Fruit fly (Drosophila melanogaster) whole organism, embryonic: ENCODE data around the gene CG43072.
A peak's percentile ranks its signal among the peaks of the same experiment; 100 is the strongest.

Source experiments
- Atf3 ChIP-seq: fragments of 200-800 bp; sonication (Bioruptor generic); optimal IDR thresholded peaks from 3 replicates; lab custom pipeline; 2016; ENCODE audit warnings: missing biosample characterization, missing genetic modification characterization
- CG10462 ChIP-seq: fragments of 200-800 bp; sonication (Bioruptor generic); optimal IDR thresholded peaks from 2 replicates; lab custom pipeline; 2016; ENCODE audit warnings: missing biosample characterization, missing genetic modification characterization
- CG11695 ChIP-seq: fragments of 200-800 bp; sonication (Bioruptor generic); IDR thresholded peaks from 3 replicates; pipeline ENCODE4 v1.3.6; 2022; ENCODE audit warnings: missing biosample characterization, missing genetic modification characterization
- CG12236 ChIP-seq: fragments of 200-800 bp; sonication (Bioruptor generic); optimal IDR thresholded peaks from 2 replicates; lab custom pipeline; 2016; ENCODE audit warnings: missing biosample characterization, missing genetic modification characterization
- CG12744 ChIP-seq: fragments of 200-800 bp; sonication (Bioruptor generic); optimal IDR thresholded peaks from 2 replicates; lab custom pipeline; 2016; ENCODE audit warnings: missing biosample characterization, missing genetic modification characterization
- CG15479 ChIP-seq: fragments of 200-800 bp; sonication (Bioruptor generic); optimal IDR thresholded peaks from 3 replicates; lab custom pipeline; 2019; ENCODE audit warnings: missing biosample characterization, mild to moderate bottlenecking, missing genetic modification characterization, moderate library complexity
- CG1602 ChIP-seq: fragments of 200-800 bp; sonication (Bioruptor generic); optimal IDR thresholded peaks from 3 replicates; lab custom pipeline; 2016; ENCODE audit warnings: missing biosample characterization, missing genetic modification characterization
- CG3065 ChIP-seq: fragments of 200-800 bp; sonication (Bioruptor generic); optimal IDR thresholded peaks from 2 replicates; lab custom pipeline; 2016; ENCODE audit warnings: missing biosample characterization, missing genetic modification characterization
- CG31388 ChIP-seq: fragments of 200-800 bp; sonication (Bioruptor generic); optimal IDR thresholded peaks from 2 replicates; lab custom pipeline; 2016; ENCODE audit warnings: missing biosample characterization, missing genetic modification characterization
- CG32532 ChIP-seq: fragments of 200-800 bp; sonication (Bioruptor generic); IDR thresholded peaks from 2 replicates; pipeline ENCODE4 v1.3.6; 2022; ENCODE audit warnings: missing biosample characterization, missing genetic modification characterization
- CG33557 ChIP-seq: fragments of 200-800 bp; sonication (Bioruptor generic); optimal IDR thresholded peaks from 2 replicates; lab custom pipeline; 2019; ENCODE audit warnings: missing biosample characterization, mild to moderate bottlenecking, missing genetic modification characterization, moderate library complexity
- CG3838 ChIP-seq: fragments of 200-800 bp; sonication (Bioruptor generic); optimal IDR thresholded peaks from 3 replicates; lab custom pipeline; 2016; ENCODE audit warnings: missing biosample characterization, missing genetic modification characterization
- CG4854 ChIP-seq: fragments of 200-800 bp; sonication (Bioruptor generic); optimal IDR thresholded peaks from 2 replicates; lab custom pipeline; 2016; ENCODE audit warnings: missing biosample characterization, missing genetic modification characterization, inconsistent platforms
- CG5180 ChIP-seq: fragments of 200-800 bp; sonication (Bioruptor generic); optimal IDR thresholded peaks from 3 replicates; lab custom pipeline; 2017; ENCODE audit warnings: missing biosample characterization, missing genetic modification characterization, mild to moderate bottlenecking, moderate library complexity, missing genetic modification reagents
- CG6854 ChIP-seq: fragments of 200-800 bp; sonication (Bioruptor generic); optimal IDR thresholded peaks from 3 replicates; lab custom pipeline; 2017; ENCODE audit warnings: missing biosample characterization, mild to moderate bottlenecking, missing genetic modification characterization
- CG7928 ChIP-seq: fragments of 200-800 bp; sonication (Bioruptor generic); optimal IDR thresholded peaks from 2 replicates; lab custom pipeline; 2017; ENCODE audit warnings: missing biosample characterization, mild to moderate bottlenecking, missing genetic modification characterization
- CG8359 ChIP-seq: fragments of 200-800 bp; sonication (Bioruptor generic); optimal IDR thresholded peaks from 2 replicates; lab custom pipeline; 2017; ENCODE audit warnings: missing biosample characterization, mild to moderate bottlenecking, missing genetic modification characterization, borderline replicate concordance
- CG9876 ChIP-seq: fragments of 200-800 bp; sonication (Bioruptor generic); optimal IDR thresholded peaks from 2 replicates; lab custom pipeline; 2016; ENCODE audit warnings: missing biosample characterization, missing genetic modification characterization
- CoRest ChIP-seq: fragments of 200-800 bp; sonication (Bioruptor generic); optimal IDR thresholded peaks from 3 replicates; lab custom pipeline; 2018; ENCODE audit warnings: missing biosample characterization, mild to moderate bottlenecking, missing genetic modification characterization, moderate library complexity
- Dip2 ChIP-seq: fragments of 200-800 bp; sonication (Bioruptor generic); IDR thresholded peaks from 2 replicates; pipeline ENCODE4 v1.3.6; 2022; ENCODE audit warnings: missing biosample characterization, missing genetic modification characterization
- Elba2 ChIP-seq: fragments of 200-800 bp; sonication (Bioruptor generic); optimal IDR thresholded peaks from 3 replicates; lab custom pipeline; 2016; ENCODE audit warnings: missing biosample characterization, missing genetic modification characterization
- Fer3 ChIP-seq: fragments of 200-800 bp; sonication (Bioruptor generic); optimal IDR thresholded peaks from 2 replicates; lab custom pipeline; 2018; ENCODE audit warnings: missing biosample characterization, mild to moderate bottlenecking, missing genetic modification characterization, moderate library complexity
- Gug ChIP-seq: fragments of 200-800 bp; sonication (Bioruptor generic); IDR thresholded peaks from 4 replicates; pipeline ENCODE4 v1.3.6; 2022; ENCODE audit warnings: missing biosample characterization, missing genetic modification characterization
- HHEX ChIP-seq: fragments of 200-800 bp; sonication (Bioruptor generic); optimal IDR thresholded peaks from 3 replicates; lab custom pipeline; 2017; ENCODE audit warnings: missing biosample characterization, mild to moderate bottlenecking, missing genetic modification characterization, missing genetic modification reagents
- HLHmδ ChIP-seq: fragments of 200-800 bp; sonication (Bioruptor generic); optimal IDR thresholded peaks from 2 replicates; lab custom pipeline; 2018; ENCODE audit warnings: missing biosample characterization, mild to moderate bottlenecking, missing genetic modification characterization, moderate library complexity
- Lhr ChIP-seq: fragments of 200-800 bp; sonication (Bioruptor generic); optimal IDR thresholded peaks from 3 replicates; lab custom pipeline; 2017; ENCODE audit warnings: mild to moderate bottlenecking, missing biosample characterization, missing genetic modification reagents, missing genetic modification characterization
- Neu2 ChIP-seq: fragments of 200-800 bp; sonication (Bioruptor generic); optimal IDR thresholded peaks from 3 replicates; lab custom pipeline; 2016; ENCODE audit warnings: missing biosample characterization, missing genetic modification characterization, borderline replicate concordance
- Nf-YB ChIP-seq: fragments of 200-800 bp; sonication (Bioruptor generic); optimal IDR thresholded peaks from 3 replicates; lab custom pipeline; 2019; ENCODE audit warnings: missing biosample characterization, mild to moderate bottlenecking, missing genetic modification characterization, moderate library complexity
- Oli ChIP-seq: fragments of 200-800 bp; sonication (Bioruptor generic); optimal IDR thresholded peaks from 2 replicates; lab custom pipeline; 2018; ENCODE audit warnings: missing biosample characterization, mild to moderate bottlenecking, missing genetic modification characterization, moderate library complexity
- Opbp ChIP-seq: fragments of 200-800 bp; sonication (Bioruptor generic); IDR thresholded peaks from 3 replicates; pipeline ENCODE4 v1.3.6; 2022; ENCODE audit warnings: missing biosample characterization, missing genetic modification characterization; ENCODE audit not compliant: partially characterized antibody
- Optix ChIP-seq: fragments of 200-800 bp; sonication (Bioruptor generic); IDR thresholded peaks from 3 replicates; pipeline ENCODE4 v1.3.6; 2022; ENCODE audit warnings: missing biosample characterization, missing genetic modification characterization
- Side ChIP-seq: fragments of 200-800 bp; sonication (Bioruptor generic); optimal IDR thresholded peaks from 2 replicates; lab custom pipeline; 2016; ENCODE audit warnings: missing biosample characterization, missing genetic modification characterization
- Six4 ChIP-seq: fragments of 200-800 bp; sonication (Bioruptor generic); optimal IDR thresholded peaks from 2 replicates; lab custom pipeline; 2016; ENCODE audit warnings: missing biosample characterization, missing genetic modification characterization
- cato ChIP-seq: fragments of 200-800 bp; sonication (Bioruptor generic); optimal IDR thresholded peaks from 2 replicates; lab custom pipeline; 2016; ENCODE audit warnings: missing biosample characterization, missing genetic modification characterization, borderline replicate concordance
- chif ChIP-seq, 2 experiments: fragments of 200-800 bp; sonication (Bioruptor generic); optimal IDR thresholded peaks; 3 replicates each; lab custom pipeline; 2016; ENCODE audit warnings: missing biosample characterization in 2 of 2, missing genetic modification characterization in 2 of 2
- dpn ChIP-seq, 2 experiments: fragments of 200-800 bp; sonication (Bioruptor generic); optimal IDR thresholded peaks; 3 replicates each; lab custom pipeline; 2016; ENCODE audit warnings: missing biosample characterization in 2 of 2, missing genetic modification characterization in 2 of 2
- fd102C ChIP-seq: fragments of 200-800 bp; sonication (Bioruptor generic); optimal IDR thresholded peaks from 2 replicates; lab custom pipeline; 2018; ENCODE audit warnings: missing biosample characterization, mild to moderate bottlenecking, missing genetic modification characterization, moderate library complexity
- ftz-f1 ChIP-seq: fragments of 200-800 bp; sonication (Bioruptor generic); optimal IDR thresholded peaks from 2 replicates; lab custom pipeline; 2016; ENCODE audit warnings: missing biosample characterization, missing genetic modification characterization
- hkb ChIP-seq, 2 experiments: fragments of 200-800 bp in 1 of 2; fragments of >200 bp in 1 of 2; sonication (Bioruptor generic) in 1 of 2; IDR thresholded peaks in 1 of 2; optimal IDR thresholded peaks in 1 of 2; 2 replicates each; pipeline versions ENCODE4 v1.3.6 to Lab custom; 2017 to 2022; ENCODE audit warnings: missing biosample characterization in 1 of 2, missing genetic modification characterization in 1 of 2
- jumu ChIP-seq: fragments of 200-800 bp; sonication (Bioruptor generic); optimal IDR thresholded peaks from 3 replicates; lab custom pipeline; 2016; ENCODE audit warnings: missing biosample characterization, missing genetic modification characterization
- kni ChIP-seq: fragments of 200-800 bp; sonication (Bioruptor generic); optimal IDR thresholded peaks from 3 replicates; lab custom pipeline; 2017; ENCODE audit warnings: mild to moderate bottlenecking, missing biosample characterization, missing genetic modification reagents, missing genetic modification characterization
- nom ChIP-seq: fragments of 200-800 bp; sonication (Bioruptor generic); optimal IDR thresholded peaks from 2 replicates; lab custom pipeline; 2017; ENCODE audit warnings: missing biosample characterization, missing genetic modification characterization, mild to moderate bottlenecking, moderate library complexity, missing genetic modification reagents
- prd ChIP-seq, 3 experiments: fragments of >200 bp in 2 of 3; fragments of 200-800 bp in 1 of 3; sonication (Bioruptor generic) in 1 of 3; optimal IDR thresholded peaks in 2 of 3; IDR thresholded peaks in 1 of 3; 2 replicates in 2 of 3; 3 replicates in 1 of 3; pipeline versions ENCODE4 v1.3.6 to Lab custom; 2017 to 2022; ENCODE audit warnings: missing biosample characterization in 1 of 3, missing genetic modification characterization in 1 of 3
- row ChIP-seq: fragments of 200-800 bp; sonication (Bioruptor generic); IDR thresholded peaks from 3 replicates; pipeline ENCODE4 v1.3.6; 2022; ENCODE audit warnings: missing biosample characterization, missing genetic modification characterization
- shn ChIP-seq: fragments of 200-800 bp; sonication (Bioruptor generic); optimal IDR thresholded peaks from 3 replicates; lab custom pipeline; 2016; ENCODE audit warnings: missing biosample characterization, missing genetic modification characterization
- slp2 ChIP-seq: fragments of 200-800 bp; sonication (Bioruptor generic); optimal IDR thresholded peaks from 2 replicates; lab custom pipeline; 2016; ENCODE audit warnings: missing biosample characterization, missing genetic modification characterization
- trem ChIP-seq: fragments of 200-800 bp; optimal IDR thresholded peaks from 3 replicates; lab custom pipeline; 2019; ENCODE audit warnings: missing biosample characterization, mild to moderate bottlenecking, missing genetic modification characterization, moderate library complexity
- usp ChIP-seq: fragments of >200 bp; optimal IDR thresholded peaks from 2 replicates; lab custom pipeline; 2017; ENCODE audit warnings: missing biosample characterization, missing genetic modification characterization

Gene CG43072

DNA sequence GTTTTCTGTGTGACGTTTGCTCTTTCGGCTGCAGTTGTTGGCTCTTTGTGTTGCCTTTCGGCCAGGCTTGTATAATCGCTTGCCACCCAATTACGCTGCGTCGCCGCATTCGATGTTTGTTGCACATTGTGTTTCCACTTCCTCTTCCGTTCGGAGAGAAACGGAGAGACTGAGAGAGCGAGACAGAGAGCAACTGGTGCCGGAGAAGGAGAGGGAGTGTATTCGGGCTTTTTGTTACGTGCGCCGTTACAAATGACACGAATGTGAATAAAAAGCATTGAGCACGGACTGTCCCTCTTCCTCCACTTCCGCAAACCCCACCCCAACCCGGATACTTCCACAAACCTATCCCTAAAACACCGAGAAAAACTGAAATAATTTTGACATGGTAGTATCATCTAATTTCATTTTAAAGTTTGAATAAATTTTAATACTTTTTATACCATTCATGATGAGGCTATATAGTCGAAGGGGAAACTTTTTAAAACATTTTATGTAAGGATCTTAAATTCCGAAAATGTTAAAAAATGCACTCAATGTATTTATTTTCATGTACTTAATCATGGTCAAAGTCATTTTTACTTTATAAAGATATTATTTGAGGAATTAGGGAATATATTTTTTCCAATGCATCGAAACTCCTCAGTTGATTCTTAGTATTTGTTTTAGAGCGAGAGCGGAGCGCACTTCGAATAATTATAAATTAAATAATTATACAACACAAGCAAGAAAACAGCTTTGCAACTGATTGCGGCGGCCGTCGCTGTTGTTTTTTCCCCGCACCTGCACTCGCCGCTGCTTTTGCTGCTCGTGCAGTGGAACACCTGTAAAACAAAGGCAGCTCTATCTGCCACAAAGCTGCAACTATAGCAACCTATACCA lies 5.2 kb upstream of the CG43072 start (continued):
- TF ChIP-seq Optix (GFP tag; lab: Robert Waterston, UW), result no peak
- TF ChIP-seq nom (GFP tag; lab: Kevin White, UChicago), result no peak
- no peak for TF ChIP-seq trem (tag; lab: Kevin White, UChicago)
- no peak for TF ChIP-seq CG9876 (GFP tag; lab: Kevin White, UChicago)
- TF ChIP-seq CG15479, result no peak
- TF ChIP-seq CG33557, result no peak
- TF ChIP-seq Lhr (GFP tag; lab: Kevin White, UChicago), result no peak
- TF ChIP-seq row (GFP tag; lab: Robert Waterston, UW), result 0 out of 3 replicates have a peak, but pooled peaks have one; percentile 17
- no peak for TF ChIP-seq HHEX (GFP tag; lab: Kevin White, UChicago)
- TF ChIP-seq cato, result no peak
- no peak for TF ChIP-seq CG7928 (GFP tag; lab: Kevin White, UChicago)
- no peak for TF ChIP-seq prd (optimal IDR thresholded peaks at IDR 0.05; lab: Kevin White, UChicago)
- 0 out of 3 replicates have a peak, but pooled peaks have one; percentile 27 for TF ChIP-seq prd (GFP tag; IDR thresholded peaks at IDR 0.05; lab: Robert Waterston, UW)
- TF ChIP-seq CG31388 (GFP tag; lab: Kevin White, UChicago), result no peak
- TF ChIP-seq slp2, result no peak
- no peak for TF ChIP-seq CG5180 (GFP tag; lab: Kevin White, UChicago)
- no peak for TF ChIP-seq ftz-f1 (GFP tag; lab: Kevin White, UChicago)
- TF ChIP-seq CG4854, result no peak
- TF ChIP-seq Neu2, result no peak
- no peak for TF ChIP-seq CG12744 (GFP tag; lab: Kevin White, UChicago)
- TF ChIP-seq fd102C (GFP tag; lab: Kevin White, UChicago), result no peak
- no peak for TF ChIP-seq CG12236 (GFP tag; lab: Kevin White, UChicago)
- TF ChIP-seq Fer3 (tag; lab: Kevin White, UChicago), result no peak
- TF ChIP-seq CG1602 (GFP tag; lab: Kevin White, UChicago), result no peak
- no peak for TF ChIP-seq shn (GFP tag; lab: Kevin White, UChicago)
- TF ChIP-seq kni (GFP tag; lab: Kevin White, UChicago), result no peak
- no peak for TF ChIP-seq CG3065 (GFP tag; lab: Kevin White, UChicago)
- no peak for TF ChIP-seq CG3838 (GFP tag; lab: Kevin White, UChicago)
- TF ChIP-seq CG11695 (GFP tag; lab: Robert Waterston, UW), result 0 out of 3 replicates have a peak, but pooled peaks have one; percentile 7
- no peak for TF ChIP-seq jumu
- TF ChIP-seq Nf-YB, result no peak
- TF ChIP-seq Elba2, result no peak
- no peak for TF ChIP-seq HLHmδ (GFP tag; lab: Kevin White, UChicago)
- no peak for TF ChIP-seq Gug
- no peak for TF ChIP-seq usp (GFP tag; lab: Kevin White, UChicago)
- TF ChIP-seq CG10462 (GFP tag; lab: Kevin White, UChicago), result no peak
- no peak for TF ChIP-seq Dip2 (GFP tag; lab: Robert Waterston, UW)
- peak; percentile 39 for TF ChIP-seq Oli (tag; lab: Kevin White, UChicago)
- no peak for TF ChIP-seq Side (GFP tag; lab: Kevin White, UChicago)
- TF ChIP-seq CG6854 (GFP tag; lab: Kevin White, UChicago), result no peak
- TF ChIP-seq CG8359 (GFP tag; lab: Kevin White, UChicago), result no peak
- TF ChIP-seq CoRest (tag; lab: Kevin White, UChicago), result no peak
- no peak for TF ChIP-seq CG32532 (GFP tag; lab: Robert Waterston, UW)
- no peak for TF ChIP-seq dpn (GFP tag; optimal IDR thresholded peaks at IDR 0.05; lab: Kevin White, UChicago)
- TF ChIP-seq Opbp (GFP tag; lab: Robert Waterston, UW), result no peak
- TF ChIP-seq Atf3 (GFP tag; lab: Kevin White, UChicago), result no peak
- no peak for TF ChIP-seq chif (GFP tag; optimal IDR thresholded peaks at IDR 0.05; lab: Kevin White, UChicago)
- TF ChIP-seq Six4 (GFP tag; lab: Kevin White, UChicago), result no peak
- TF ChIP-seq hkb (optimal IDR thresholded peaks at IDR 0.05; lab: Kevin White, UChicago), result no peak
- peak; percentile 38; the same call in 1 of the 2 replicates for TF ChIP-seq hkb (GFP tag; IDR thresholded peaks at IDR 0.05; lab: Robert Waterston, UW)
